Fruit fly (Drosophila melanogaster): ENCODE results near the gene CG7953.

- TF ChIP-seq pad (GFP tag; optimal IDR thresholded peaks at IDR 0.05) (no peak), CG33017 (tag; optimal IDR thresholded peaks at IDR 0.05) (no peak), Clk (GFP tag; optimal IDR thresholded peaks at IDR 0.05) (no peak), cic (GFP tag; optimal IDR thresholded peaks at IDR 0.05) (no peak), tj (GFP tag; optimal IDR thresholded peaks at IDR 0.05) (no peak), CG7101 (tag; optimal IDR thresholded peaks at IDR 0.05) (no peak)
Observed at dm6 chr2L:13867653-13868052, 19.9 kb downstream of the CG7953 start.
